Worm (Caenorhabditis elegans) whole organism, late embryonic: ENCODE measurements around the gene K04F1.9.

ENCODE experiments used
- npax-4 ChIP-seq: sonication (generic microtip); optimal IDR thresholded peaks from 2 replicates; lab custom pipeline; 2016; ENCODE audit warnings: missing genetic modification characterization, missing compliant biosample characterization
- pha-4 ChIP-seq: fragments of 150-350 bp; optimal IDR thresholded peaks from 2 replicates; lab custom pipeline; 2018; ENCODE audit warnings: missing biosample characterization, missing genetic modification reagents, missing genetic modification characterization
- sox-4 ChIP-seq: sonication (generic microtip); optimal IDR thresholded peaks from 2 replicates; lab custom pipeline; 2017; ENCODE audit warnings: mild to moderate bottlenecking, missing genetic modification characterization, inconsistent platforms, missing compliant biosample characterization

- TF ChIP-seq pha-4 (tag; lab: Kevin White, UChicago) (no peak), sox-4 (tag; lab: Kevin White, UChicago) (no peak), npax-4 (tag; lab: Kevin White, UChicago) (no peak)
These were observed 43.4 kb downstream of the K04F1.9 start, which contains the start of gene srw-99 for ce11 chrV:1708441-1708840.
